Worm (Caenorhabditis elegans) whole organism, L3 larva: ENCODE results near the gene tag-77.

ENCODE experiments used
- nhr-28 ChIP-seq: fragments of 150-350 bp; optimal IDR thresholded peaks from 2 replicates; lab custom pipeline; 2014; ENCODE audit warnings: missing biosample characterization, missing genetic modification characterization
- ztf-11 ChIP-seq: fragments of 150-350 bp; optimal IDR thresholded peaks from 2 replicates; lab custom pipeline; 2014; ENCODE audit warnings: missing biosample characterization, missing genetic modification characterization

DNA sequence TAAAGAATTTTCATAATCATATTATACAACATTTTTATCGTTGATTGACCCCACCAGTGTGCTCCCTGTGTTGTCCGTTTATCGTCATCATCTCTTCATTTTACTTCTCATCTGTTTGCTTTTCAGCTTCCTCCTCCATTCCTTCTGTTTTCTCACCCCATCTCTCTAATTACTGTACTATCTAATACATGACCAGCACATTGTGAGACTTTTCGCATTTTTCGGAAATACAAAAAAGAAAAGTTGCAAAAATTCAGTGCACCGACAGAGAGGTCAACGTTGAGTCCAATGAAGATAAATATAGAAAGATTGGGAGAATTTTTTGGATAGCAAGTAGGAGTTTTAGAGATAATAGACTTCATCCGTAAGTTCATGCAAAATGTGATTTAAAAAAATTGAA, 9.6 kb upstream of the tag-77 start:
- TF ChIP-seq nhr-28 (tag; lab: Kevin White, UChicago) (no peak), ztf-11 (no peak)
